Worm (Caenorhabditis elegans): ENCODE data around the gene pfas-1.

Gene pfas-1

ce11 chrIII:4643262-4643661, at the start of gene pfas-1:
Gene pfas-1, minus strand, starts transcription at chrIII:4643310.
- TF ChIP-seq T22C8.4 (GFP tag; IDR thresholded peaks at IDR 0.05) (no peak), ztf-23 (GFP tag; IDR thresholded peaks at IDR 0.05) (no peak), klf-2 (GFP tag; conservative IDR thresholded peaks at IDR 0.05) (no peak)

- TF ChIP-seq ztf-23 (GFP tag; IDR thresholded peaks at IDR 0.05) (peak; percentile 89), med-1 (GFP tag; optimal IDR thresholded peaks at IDR 0.05; ENCODE audit: insufficient read depth) (peak; percentile 33), T22C8.4 (GFP tag; IDR thresholded peaks at IDR 0.05) (peak; percentile 81), ref-1 (GFP tag; conservative IDR thresholded peaks at IDR 0.05) (peak; percentile 73), cog-1 (tag; optimal IDR thresholded peaks at IDR 0.05) (peak; percentile 55), tab-1 (GFP tag; IDR thresholded peaks at IDR 0.05) (peak; percentile 93), klf-2 (GFP tag; conservative IDR thresholded peaks at IDR 0.05) (0 out of 2 replicates have a peak, but pooled peaks have one; percentile 53), ztf-29 (GFP tag; IDR thresholded peaks at IDR 0.05) (peak; percentile 78; the same call in 1 of the 2 replicates), flt-1 (GFP tag; IDR thresholded peaks at IDR 0.05) (peak; percentile 91)
Observed at ce11 chrIII:4689595-4689994, 46.5 kb upstream of the pfas-1 start.

- TF ChIP-seq T22C8.4 (GFP tag; IDR thresholded peaks at IDR 0.05) (no peak), ztf-23 (GFP tag; IDR thresholded peaks at IDR 0.05) (no peak), ref-1 (GFP tag; conservative IDR thresholded peaks at IDR 0.05) (no peak), ztf-29 (GFP tag; IDR thresholded peaks at IDR 0.05) (no peak), med-1 (GFP tag; optimal IDR thresholded peaks at IDR 0.05; ENCODE audit: insufficient read depth) (no peak), cog-1 (tag; optimal IDR thresholded peaks at IDR 0.05) (no peak), tab-1 (GFP tag; IDR thresholded peaks at IDR 0.05) (no peak)
Observed at ce11 chrIII:4688965-4689364, 45.9 kb upstream of the pfas-1 start, which contains the start of gene ppat-1. Gene ppat-1, plus strand, starts transcription at chrIII:4689280.

- no peak for TF ChIP-seq ztf-29 (GFP tag; IDR thresholded peaks at IDR 0.05)
- TF ChIP-seq klf-2 (GFP tag; conservative IDR thresholded peaks at IDR 0.05) = 0 out of 2 replicates have a peak, but pooled peaks have one; percentile 24
- no peak for TF ChIP-seq med-1 (GFP tag; optimal IDR thresholded peaks at IDR 0.05; ENCODE audit: insufficient read depth)
Observed at ce11 chrIII:4688356-4688755, 45.2 kb upstream of the pfas-1 start, which contains the start of gene tag-243. Gene tag-243, minus strand, starts transcription at chrIII:4688456.

- no peak for TF ChIP-seq flt-1 (GFP tag; IDR thresholded peaks at IDR 0.05)
- no peak for TF ChIP-seq ztf-23 (GFP tag; IDR thresholded peaks at IDR 0.05)
- TF ChIP-seq cog-1 (tag; optimal IDR thresholded peaks at IDR 0.05) = no peak
- no peak for TF ChIP-seq med-1 (GFP tag; optimal IDR thresholded peaks at IDR 0.05; ENCODE audit: insufficient read depth)
- TF ChIP-seq klf-2 (GFP tag; conservative IDR thresholded peaks at IDR 0.05) = no peak
- no peak for TF ChIP-seq T22C8.4 (GFP tag; IDR thresholded peaks at IDR 0.05)
- TF ChIP-seq ref-1 (GFP tag; conservative IDR thresholded peaks at IDR 0.05) = no peak
Observed at ce11 chrIII:4687134-4687533, 44.0 kb upstream of the pfas-1 start.

- TF ChIP-seq cog-1 (tag; optimal IDR thresholded peaks at IDR 0.05) (no peak), ztf-29 (GFP tag; IDR thresholded peaks at IDR 0.05) (no peak), flt-1 (GFP tag; IDR thresholded peaks at IDR 0.05) (no peak), klf-2 (GFP tag; conservative IDR thresholded peaks at IDR 0.05) (no peak), ref-1 (GFP tag; conservative IDR thresholded peaks at IDR 0.05) (no peak), tab-1 (GFP tag; IDR thresholded peaks at IDR 0.05) (no peak), med-1 (GFP tag; optimal IDR thresholded peaks at IDR 0.05; ENCODE audit: insufficient read depth) (no peak), T22C8.4 (GFP tag; IDR thresholded peaks at IDR 0.05) (no peak), ztf-23 (GFP tag; IDR thresholded peaks at IDR 0.05) (no peak)
Observed at ce11 chrIII:4679963-4680484, 36.9 kb upstream of the pfas-1 start, which contains the start of gene srg-11. Gene srg-11, plus strand, starts transcription at chrIII:4680013.

- no peak for TF ChIP-seq cog-1 (tag; optimal IDR thresholded peaks at IDR 0.05)
- no peak for TF ChIP-seq tab-1 (GFP tag; IDR thresholded peaks at IDR 0.05)
- no peak for TF ChIP-seq ztf-29 (GFP tag; IDR thresholded peaks at IDR 0.05)
- TF ChIP-seq ztf-23 (GFP tag; IDR thresholded peaks at IDR 0.05) = no peak
- no peak for TF ChIP-seq klf-2 (GFP tag; conservative IDR thresholded peaks at IDR 0.05)
- TF ChIP-seq ref-1 (GFP tag; conservative IDR thresholded peaks at IDR 0.05) = no peak
Observed at ce11 chrIII:4677466-4677865, 34.4 kb upstream of the pfas-1 start, which contains the start of gene srg-10. Gene srg-10, plus strand, starts transcription at chrIII:4677766.

- TF ChIP-seq ref-1 (GFP tag; conservative IDR thresholded peaks at IDR 0.05) (no peak), klf-2 (GFP tag; conservative IDR thresholded peaks at IDR 0.05) (no peak), tab-1 (GFP tag; IDR thresholded peaks at IDR 0.05) (no peak), ztf-23 (GFP tag; IDR thresholded peaks at IDR 0.05) (no peak), cog-1 (tag; optimal IDR thresholded peaks at IDR 0.05) (no peak), T22C8.4 (GFP tag; IDR thresholded peaks at IDR 0.05) (no peak), flt-1 (GFP tag; IDR thresholded peaks at IDR 0.05) (no peak)
Observed at ce11 chrIII:4671949-4672348, 28.8 kb upstream of the pfas-1 start, which contains the start of gene srg-13. Gene srg-13, plus strand, starts transcription at chrIII:4672249.

ce11 chrIII:4671491-4671890, 28.4 kb upstream of the pfas-1 start, which contains the start of gene T23F11.11:
Gene T23F11.11, minus strand, starts transcription at chrIII:4671591.
- TF ChIP-seq ref-1 (GFP tag; conservative IDR thresholded peaks at IDR 0.05) (no peak), flt-1 (GFP tag; IDR thresholded peaks at IDR 0.05) (no peak), klf-2 (GFP tag; conservative IDR thresholded peaks at IDR 0.05) (no peak), med-1 (GFP tag; optimal IDR thresholded peaks at IDR 0.05; ENCODE audit: insufficient read depth) (no peak), T22C8.4 (GFP tag; IDR thresholded peaks at IDR 0.05) (no peak), ztf-29 (GFP tag; IDR thresholded peaks at IDR 0.05) (no peak), cog-1 (tag; optimal IDR thresholded peaks at IDR 0.05) (no peak), ztf-23 (GFP tag; IDR thresholded peaks at IDR 0.05) (no peak), tab-1 (GFP tag; IDR thresholded peaks at IDR 0.05) (no peak)

ce11 chrIII:4668073-4668472, 25.0 kb upstream of the pfas-1 start:
- TF ChIP-seq flt-1 (GFP tag; IDR thresholded peaks at IDR 0.05) (no peak), ref-1 (GFP tag; conservative IDR thresholded peaks at IDR 0.05) (no peak), klf-2 (GFP tag; conservative IDR thresholded peaks at IDR 0.05) (no peak), tab-1 (GFP tag; IDR thresholded peaks at IDR 0.05) (no peak), T22C8.4 (GFP tag; IDR thresholded peaks at IDR 0.05) (no peak), med-1 (GFP tag; optimal IDR thresholded peaks at IDR 0.05; ENCODE audit: insufficient read depth) (no peak)
